Worm (Caenorhabditis elegans) whole organism, young adult: Measurements from ENCODE around the gene B0024.15.

Experiments
- egl-18 ChIP-seq: fragments of 200-800 bp; sonication (Bioruptor generic); IDR thresholded peaks from 2 replicates; pipeline ENCODE4 v1.3.6; 2022; ENCODE audit warnings: missing genetic modification reagents, missing genetic modification characterization, missing compliant biosample characterization
- egl-44 ChIP-seq: fragments of 200-800 bp; sonication (Bioruptor generic); IDR thresholded peaks from 2 replicates; pipeline ENCODE4 v1.3.6; 2022; ENCODE audit warnings: missing genetic modification reagents, missing genetic modification characterization, missing compliant biosample characterization
- let-526 ChIP-seq: fragments of 200-800 bp; sonication (Bioruptor generic); IDR thresholded peaks from 2 replicates; pipeline ENCODE4 v1.3.6; 2022; ENCODE audit warnings: missing genetic modification reagents, missing genetic modification characterization, missing compliant biosample characterization

DNA sequence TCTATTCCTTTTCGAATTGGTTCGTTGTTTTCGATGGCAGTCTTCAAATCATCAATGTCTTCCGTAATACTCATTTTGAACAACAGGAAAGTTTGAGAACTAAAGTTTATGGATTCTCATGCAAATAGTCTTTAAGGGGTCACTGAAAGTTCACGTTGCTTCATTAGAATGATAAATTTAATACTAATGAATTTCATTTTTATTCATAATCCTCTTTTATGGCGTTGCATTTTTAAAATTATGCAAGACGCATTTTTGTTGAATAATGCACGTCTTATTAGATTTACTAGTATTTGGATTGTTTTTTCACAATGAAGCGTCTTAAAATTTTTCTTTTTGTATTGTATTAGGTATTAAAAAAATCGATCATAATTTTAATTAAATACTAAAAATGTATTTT, 46.7 kb upstream of the B0024.15 start, which contains the start of gene C12D8.9:
- TF ChIP-seq let-526 (GFP tag; lab: Robert Waterston, UW), result no peak
- TF ChIP-seq egl-18 (GFP tag; lab: Robert Waterston, UW), result no peak
- no peak for TF ChIP-seq egl-44 (GFP tag; lab: Robert Waterston, UW)
